Fruit fly (Drosophila melanogaster) whole organism: ENCODE data around the gene CG32532.

Experiments
- CG8478 ChIP-seq: fragments of >200 bp; optimal IDR thresholded peaks from 2 replicates; lab custom pipeline; 2018; ENCODE audit warnings: inconsistent platforms
- Dll ChIP-seq: fragments of >200 bp; optimal IDR thresholded peaks from 2 replicates; lab custom pipeline; 2017
- EcR ChIP-seq, 2 experiments: fragments of >200 bp; optimal IDR thresholded peaks; 2 replicates each; lab custom pipeline; 2017; ENCODE audit warnings: missing biosample characterization in 2 of 2, missing genetic modification characterization in 2 of 2, missing genetic modification reagents in 2 of 2
- pan ChIP-seq: fragments of >200 bp; optimal IDR thresholded peaks from 2 replicates; lab custom pipeline; 2017
- psq ChIP-seq: fragments of >200 bp; optimal IDR thresholded peaks from 2 replicates; lab custom pipeline; 2017
- usp ChIP-seq: fragments of >200 bp; optimal IDR thresholded peaks from 2 replicates; lab custom pipeline; 2017; ENCODE audit warnings: missing biosample characterization, missing genetic modification characterization, mixed read lengths

CG32532 gene

DNA sequence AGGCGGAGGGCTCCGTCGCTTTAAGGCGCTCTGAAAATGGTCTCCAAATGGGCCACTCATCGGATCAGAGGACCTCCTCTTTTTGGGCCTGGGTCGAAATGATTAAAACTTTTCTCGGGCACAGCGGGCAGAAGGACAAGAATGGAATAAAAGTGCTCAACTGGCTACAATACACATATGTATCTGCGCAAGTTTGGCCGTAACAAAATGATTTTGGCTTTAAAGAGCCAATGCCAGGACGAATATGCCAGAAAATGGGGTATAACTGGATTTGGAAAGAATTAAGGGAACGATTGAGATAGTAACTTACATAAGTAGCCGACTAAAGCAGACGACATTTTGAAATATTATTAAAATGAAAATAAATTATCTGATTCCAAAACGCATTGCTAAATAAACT, at the start of gene CG32532:
Gene CG32532, minus strand, starts transcription at position 101 of the 400 bp plus-strand sequence.
- TF ChIP-seq CG8478 (lab: Kevin White, UChicago), result no peak
- TF ChIP-seq psq (lab: Kevin White, UChicago), result no peak
- TF ChIP-seq pan (lab: Kevin White, UChicago), result no peak
- TF ChIP-seq Dll (lab: Kevin White, UChicago), result no peak
- TF ChIP-seq EcR (GFP tag; optimal IDR thresholded peaks at IDR 0.05; lab: Kevin White, UChicago), result no peak
- TF ChIP-seq usp, result no peak

DNA sequence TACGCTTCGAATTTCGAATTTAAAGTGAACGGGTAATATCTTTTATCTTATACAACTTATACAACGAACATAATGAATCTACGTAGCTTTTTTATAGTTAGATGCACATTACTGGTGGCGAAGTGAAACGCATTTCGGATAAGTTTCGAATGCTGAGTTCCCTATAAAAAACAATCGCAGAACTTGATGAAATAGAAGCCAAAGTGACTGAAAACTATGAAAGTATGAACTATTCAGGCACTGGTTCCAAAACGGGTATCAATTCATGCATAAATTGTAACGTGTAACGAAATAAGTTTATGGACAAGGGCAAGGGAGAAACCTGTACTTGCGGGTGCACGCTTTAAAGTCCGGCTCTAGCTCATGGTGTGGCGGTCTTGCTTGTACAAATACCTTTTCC, 48.6 kb upstream of the CG32532 start:
- TF ChIP-seq psq (lab: Kevin White, UChicago), result no peak
- no peak for TF ChIP-seq CG8478 (lab: Kevin White, UChicago)
- TF ChIP-seq Dll (lab: Kevin White, UChicago), result no peak

DNA sequence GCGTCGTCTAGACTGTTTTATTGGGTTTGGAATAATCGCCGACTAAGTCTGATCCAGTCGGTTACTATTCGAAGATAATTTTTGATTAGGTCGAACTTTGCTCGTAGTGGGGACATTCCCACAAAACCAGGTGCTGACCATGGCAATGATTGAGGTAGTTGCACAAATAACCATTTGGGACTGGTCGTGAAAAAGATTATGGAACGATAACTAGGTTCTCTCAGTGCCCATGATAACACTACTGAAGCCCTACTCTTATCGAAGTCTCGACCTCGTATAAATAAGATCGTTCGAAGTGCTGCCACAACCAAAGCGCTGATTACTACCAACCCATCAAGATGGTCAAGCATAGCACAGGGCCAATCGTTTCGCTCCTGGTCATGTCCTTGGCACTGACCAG, 45.0 kb upstream of the CG32532 start, which contains the start of gene CG14205:
Gene CG14205, plus strand, starts transcription at position 301 of the 400 bp plus-strand sequence.
- TF ChIP-seq usp, result no peak

DNA sequence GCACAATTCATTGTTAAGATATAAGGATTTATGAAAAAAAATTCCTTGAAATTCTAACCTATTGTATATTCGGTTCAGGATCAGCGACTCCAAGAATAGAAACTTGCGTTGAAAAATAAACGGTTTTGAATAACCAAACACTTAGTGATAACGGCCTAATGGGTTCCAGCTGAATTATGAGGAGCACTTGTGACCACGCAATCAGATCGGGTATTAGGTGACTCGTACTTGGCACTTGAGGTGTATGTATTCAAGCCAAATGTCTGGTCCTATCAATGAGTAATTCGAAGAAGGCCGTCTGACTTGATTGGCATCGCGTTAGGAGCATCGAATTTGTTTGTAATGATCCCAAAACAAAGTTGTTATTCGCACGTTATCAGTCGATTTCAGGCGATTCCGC, 43.3 kb upstream of the CG32532 start:
- TF ChIP-seq EcR (GFP tag; optimal IDR thresholded peaks at IDR 0.05; lab: Kevin White, UChicago) (no peak), psq (lab: Kevin White, UChicago) (no peak), CG8478 (lab: Kevin White, UChicago) (no peak), usp (no peak), Dll (lab: Kevin White, UChicago) (no peak), pan (lab: Kevin White, UChicago) (no peak)

DNA sequence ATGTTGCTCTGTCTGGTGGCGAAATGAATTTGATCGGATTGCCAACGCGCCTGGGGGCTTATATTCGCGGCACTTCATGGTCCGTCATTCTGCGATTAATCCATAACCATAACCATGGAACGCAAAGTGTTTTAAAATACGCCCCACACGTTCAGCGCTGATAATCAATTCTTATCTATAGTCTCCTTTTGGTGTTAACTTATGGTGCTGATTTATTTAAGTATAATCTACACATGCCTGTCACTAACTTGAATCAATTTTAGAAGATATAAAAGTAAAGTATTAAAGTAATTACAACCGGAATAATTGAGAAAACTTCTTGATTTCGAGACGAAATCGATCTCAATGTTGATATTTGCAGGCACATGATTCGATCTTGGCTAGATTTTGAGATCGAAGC, 42.8 kb upstream of the CG32532 start, which contains the start of gene CG14219:
Gene CG14219, minus strand, starts transcription at position 101 of the 400 bp plus-strand sequence.
- TF ChIP-seq psq (lab: Kevin White, UChicago), result no peak
- TF ChIP-seq EcR (GFP tag; optimal IDR thresholded peaks at IDR 0.05; lab: Kevin White, UChicago), result no peak
- TF ChIP-seq Dll (lab: Kevin White, UChicago), result no peak
- no peak for TF ChIP-seq pan (lab: Kevin White, UChicago)
- no peak for TF ChIP-seq usp
- TF ChIP-seq CG8478 (lab: Kevin White, UChicago), result no peak

DNA sequence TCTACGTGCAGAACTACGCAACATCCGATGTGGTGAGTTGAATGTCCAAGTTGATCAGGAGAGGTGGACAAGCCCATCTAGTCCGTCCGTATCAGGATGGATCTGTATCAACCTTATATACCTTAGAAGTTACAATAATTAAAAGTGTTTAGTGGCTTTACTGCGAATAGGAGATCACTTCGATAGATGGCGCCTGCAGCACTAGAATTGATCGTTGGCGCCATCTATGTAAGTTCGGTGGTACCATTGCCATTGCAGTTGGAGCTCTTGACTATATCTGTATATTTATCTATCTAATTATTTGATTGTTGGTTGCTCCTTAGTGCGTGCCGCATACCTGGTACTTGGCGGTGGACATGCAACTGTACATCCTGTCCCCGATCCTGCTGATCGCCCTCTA, 37.9 kb upstream of the CG32532 start:
- TF ChIP-seq CG8478 (lab: Kevin White, UChicago) (no peak), Dll (lab: Kevin White, UChicago) (no peak), pan (lab: Kevin White, UChicago) (no peak), psq (lab: Kevin White, UChicago) (no peak), usp (no peak)

DNA sequence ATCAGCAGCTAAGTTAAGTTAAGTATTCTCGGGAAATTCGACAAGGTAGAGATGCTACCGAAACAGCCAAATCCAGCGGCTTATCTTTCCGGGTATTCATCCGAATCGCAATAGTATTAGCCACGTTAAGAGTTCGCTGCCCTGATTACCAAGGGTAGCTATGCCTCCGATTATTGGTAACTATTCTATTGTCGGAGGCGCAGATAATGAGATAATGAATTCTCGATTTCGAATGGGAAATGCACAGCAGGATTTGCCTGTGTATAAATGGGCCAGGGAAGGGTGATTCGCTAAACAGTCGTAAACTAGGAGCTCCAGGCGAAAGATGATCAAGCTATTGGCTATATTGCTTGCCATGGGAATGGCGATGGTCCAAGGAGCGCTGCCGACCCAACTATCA, 36.0 kb upstream of the CG32532 start, which contains the start of gene CG14204:
Gene CG14204, plus strand, starts transcription at position 301 of the 400 bp plus-strand sequence.
- TF ChIP-seq CG8478 (lab: Kevin White, UChicago) (no peak), pan (lab: Kevin White, UChicago) (no peak), usp (no peak), psq (lab: Kevin White, UChicago) (no peak)

DNA sequence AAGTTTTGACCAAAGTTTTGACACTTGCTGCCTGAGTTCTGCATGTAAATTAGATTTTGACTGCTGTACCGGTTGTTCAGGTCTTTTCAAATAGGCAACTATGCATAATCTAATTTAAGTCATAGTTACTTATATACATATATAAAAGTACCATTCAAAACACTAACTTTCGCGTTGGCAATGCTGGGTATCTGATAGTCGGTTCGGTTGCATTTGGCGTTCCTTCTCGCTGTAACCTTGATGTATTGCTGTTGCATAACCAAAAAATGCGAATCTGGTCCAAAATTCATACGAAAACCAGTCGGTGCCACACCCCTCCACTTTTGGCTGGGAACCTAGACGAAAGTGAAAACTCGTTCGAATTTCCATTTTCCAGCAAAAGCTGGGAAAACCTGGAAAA, 35.5 kb upstream of the CG32532 start:
- TF ChIP-seq usp (no peak), pan (lab: Kevin White, UChicago) (no peak), Dll (lab: Kevin White, UChicago) (no peak), EcR (GFP tag; optimal IDR thresholded peaks at IDR 0.05; lab: Kevin White, UChicago) (no peak), psq (lab: Kevin White, UChicago) (no peak), CG8478 (lab: Kevin White, UChicago) (no peak)

DNA sequence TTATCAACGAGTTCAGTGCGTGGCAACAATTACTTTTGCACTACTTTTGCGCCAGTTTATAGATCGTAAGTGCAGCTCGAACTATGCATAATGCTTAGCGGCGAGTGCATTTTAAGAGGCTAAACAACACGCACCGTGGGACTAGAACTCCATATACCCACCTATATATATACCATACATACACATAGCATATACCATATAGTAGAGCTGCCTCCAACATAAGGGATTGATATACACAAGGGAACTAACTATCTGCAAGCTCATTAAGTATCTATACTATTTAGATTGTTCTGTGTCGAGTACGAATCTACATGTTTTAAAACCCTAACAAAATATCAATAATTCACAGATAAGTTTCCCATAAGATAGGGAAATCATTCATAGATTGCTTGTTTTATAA, 34.6 kb upstream of the CG32532 start, which contains the start of gene CG14218:
Gene CG14218, minus strand, starts transcription at position 101 of the 400 bp plus-strand sequence.
- TF ChIP-seq usp, result no peak
- TF ChIP-seq EcR (GFP tag; optimal IDR thresholded peaks at IDR 0.05; lab: Kevin White, UChicago), result no peak
- no peak for TF ChIP-seq psq (lab: Kevin White, UChicago)
- no peak for TF ChIP-seq CG8478 (lab: Kevin White, UChicago)
- no peak for TF ChIP-seq pan (lab: Kevin White, UChicago)
- no peak for TF ChIP-seq Dll (lab: Kevin White, UChicago)

DNA sequence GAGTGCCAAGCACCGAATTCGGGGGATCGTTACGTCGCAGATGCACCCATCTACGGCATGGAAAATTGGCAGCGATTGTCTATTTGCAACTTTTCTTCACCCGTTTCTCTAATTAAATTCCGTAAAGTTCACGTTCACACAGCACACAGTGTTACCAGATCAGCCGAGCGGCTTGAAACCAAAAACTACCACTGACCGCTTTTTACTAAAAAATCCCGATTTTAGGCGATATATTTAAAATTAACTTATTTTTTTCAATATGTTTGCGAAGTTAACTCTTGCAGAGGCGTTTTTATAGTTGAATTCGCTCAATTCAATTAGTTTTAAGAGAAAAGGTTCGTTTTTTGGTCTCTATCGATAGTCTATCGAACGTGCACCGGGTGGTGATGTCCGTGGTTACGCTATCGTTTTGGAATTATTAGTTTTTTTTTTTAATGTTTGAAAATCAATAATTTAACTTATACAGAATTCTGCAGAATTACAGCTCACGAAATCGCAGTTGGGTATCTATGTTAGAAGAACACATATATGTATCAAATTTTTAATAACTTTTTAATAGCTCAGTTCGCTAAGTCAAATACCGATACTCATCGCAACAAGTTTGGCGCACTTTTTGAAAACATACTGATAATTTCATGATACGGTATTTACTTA, 32.5 kb upstream of the CG32532 start, which contains the start of gene Tao:
Gene Tao, minus strand, starts transcription at position 153 of the 654 bp plus-strand sequence.
- TF ChIP-seq usp, result no peak
- TF ChIP-seq EcR (GFP tag; optimal IDR thresholded peaks at IDR 0.05; lab: Kevin White, UChicago), result no peak
- no peak for TF ChIP-seq psq (lab: Kevin White, UChicago)

DNA sequence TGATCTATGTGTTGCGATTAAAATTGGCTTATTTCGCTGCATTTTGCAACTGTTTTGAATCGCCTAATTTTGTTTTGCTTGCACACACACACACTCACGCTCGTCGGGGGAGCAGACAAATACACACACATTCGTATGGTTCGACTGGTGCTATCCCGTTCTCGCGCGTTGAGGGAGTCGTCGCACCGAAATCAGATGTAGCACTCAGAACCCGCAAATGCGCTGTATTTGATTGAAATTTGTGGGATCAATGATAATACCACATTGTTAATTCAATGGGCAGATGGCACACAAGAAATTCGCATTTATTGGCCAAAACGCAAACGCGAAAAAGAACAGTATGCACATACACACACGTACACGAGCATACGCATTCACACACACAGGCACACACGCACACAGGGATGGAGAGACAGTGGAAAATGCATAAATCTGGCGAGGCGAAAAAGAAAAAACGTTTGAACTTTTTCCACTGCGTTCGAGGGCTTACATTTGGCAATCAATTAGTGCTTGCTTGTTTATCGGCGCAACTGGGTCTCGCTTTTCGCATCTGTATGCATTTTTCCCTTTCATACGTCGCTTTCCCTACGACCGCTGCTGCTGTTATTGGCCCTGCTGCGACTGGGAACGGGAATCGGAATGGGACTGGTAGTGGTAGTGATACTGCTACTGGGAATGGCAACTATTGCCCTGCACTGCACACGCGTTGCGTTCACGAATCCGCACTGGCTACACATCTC, 31.8 kb upstream of the CG32532 start:
- TF ChIP-seq usp (no peak), CG8478 (lab: Kevin White, UChicago) (peak; percentile 89)

DNA sequence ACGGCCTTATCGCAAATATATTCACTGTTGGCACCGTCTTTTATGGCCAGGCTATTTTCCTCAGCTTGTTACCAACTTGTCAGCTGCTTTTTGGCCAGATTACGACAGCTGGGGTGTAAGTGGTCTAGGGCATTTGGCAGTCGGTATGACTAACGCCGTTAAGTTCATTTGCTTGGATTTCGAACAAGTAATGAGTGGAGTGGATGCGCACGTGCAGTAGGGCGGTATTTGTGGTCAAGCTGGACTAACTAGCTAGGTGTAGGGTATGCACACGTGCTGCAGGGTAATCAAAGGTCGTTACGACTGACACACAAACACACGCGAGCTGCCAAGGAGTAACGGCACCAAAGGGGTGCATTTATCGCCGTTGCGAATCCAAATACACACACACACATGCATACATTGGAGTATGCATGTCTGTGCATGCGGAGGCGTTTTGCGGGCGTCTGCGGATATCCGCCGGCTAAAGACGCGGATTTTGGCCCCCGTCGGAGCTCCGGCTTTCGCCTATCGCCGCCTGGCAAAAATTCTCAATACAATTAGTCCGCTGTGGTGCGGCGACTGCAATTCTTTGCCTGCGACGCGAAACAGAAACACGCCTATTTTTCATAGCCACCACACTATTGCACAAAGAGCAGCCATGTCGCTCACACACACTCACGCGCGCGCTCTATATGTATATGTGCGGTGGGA, 30.8 kb upstream of the CG32532 start:
- TF ChIP-seq CG8478 (lab: Kevin White, UChicago), result no peak
